Fruit fly (Drosophila melanogaster) whole organism, embryonic: ENCODE results near the gene Pvf1.
A peak's percentile ranks its signal among the peaks of the same experiment; 100 is the strongest.

Experiments
- Atf-2 ChIP-seq: fragments of 200-800 bp; sonication (Bioruptor generic); optimal IDR thresholded peaks from 2 replicates; lab custom pipeline; 2016; ENCODE audit warnings: missing biosample characterization, missing genetic modification characterization
- CG10543 ChIP-seq: fragments of 200-800 bp; sonication (Bioruptor generic); optimal IDR thresholded peaks from 3 replicates; lab custom pipeline; 2017; ENCODE audit warnings: missing biosample characterization, mild to moderate bottlenecking, missing genetic modification characterization, moderate library complexity
- CG12299 ChIP-seq: fragments of 200-800 bp; sonication (Bioruptor generic); optimal IDR thresholded peaks from 2 replicates; lab custom pipeline; 2018; ENCODE audit warnings: missing biosample characterization, mild to moderate bottlenecking, missing genetic modification characterization
- CG1233 ChIP-seq: fragments of 200-800 bp; sonication (Bioruptor generic); optimal IDR thresholded peaks from 4 replicates; lab custom pipeline; 2018; ENCODE audit warnings: missing biosample characterization, mild to moderate bottlenecking, missing genetic modification characterization
- CG14441 ChIP-seq: fragments of 200-800 bp; sonication (Bioruptor generic); IDR thresholded peaks from 2 replicates; pipeline ENCODE4 v1.3.6; 2022; ENCODE audit warnings: missing biosample characterization, missing genetic modification characterization
- CG15269 ChIP-seq: fragments of 200-800 bp; sonication (Bioruptor generic); optimal IDR thresholded peaks from 2 replicates; lab custom pipeline; 2018; ENCODE audit warnings: missing biosample characterization, mild to moderate bottlenecking, missing genetic modification characterization, moderate library complexity
- CG15601 ChIP-seq: fragments of 200-800 bp; sonication (Bioruptor generic); optimal IDR thresholded peaks from 3 replicates; lab custom pipeline; 2019; ENCODE audit warnings: missing biosample characterization, mild to moderate bottlenecking, missing genetic modification characterization, moderate library complexity
- CG17361 ChIP-seq: fragments of 200-800 bp; sonication (Bioruptor generic); IDR thresholded peaks from 3 replicates; pipeline ENCODE4 v1.3.6; 2022; ENCODE audit warnings: missing biosample characterization, missing genetic modification characterization
- CG18764 ChIP-seq: fragments of 200-800 bp; sonication (Bioruptor generic); optimal IDR thresholded peaks from 3 replicates; lab custom pipeline; 2016; ENCODE audit warnings: missing biosample characterization, missing genetic modification characterization
- CG2116 ChIP-seq: fragments of 200-800 bp; sonication (Bioruptor generic); optimal IDR thresholded peaks from 3 replicates; lab custom pipeline; 2018; ENCODE audit warnings: missing biosample characterization, mild to moderate bottlenecking, missing genetic modification characterization
- CG2120 ChIP-seq: fragments of 200-800 bp; sonication (Bioruptor generic); optimal IDR thresholded peaks from 3 replicates; lab custom pipeline; 2016; ENCODE audit warnings: missing biosample characterization, missing genetic modification characterization
- CG2202 ChIP-seq: fragments of 200-800 bp; sonication (Bioruptor generic); optimal IDR thresholded peaks from 2 replicates; lab custom pipeline; 2018; ENCODE audit warnings: missing biosample characterization, mild to moderate bottlenecking, missing genetic modification characterization
- CG30431 ChIP-seq: fragments of 200-800 bp; sonication (Bioruptor generic); optimal IDR thresholded peaks from 2 replicates; lab custom pipeline; 2017; ENCODE audit warnings: missing biosample characterization, missing genetic modification characterization
- CG31224 ChIP-seq: fragments of 200-800 bp; sonication (Bioruptor generic); IDR thresholded peaks from 2 replicates; pipeline ENCODE4 v1.3.6; 2022; ENCODE audit warnings: missing biosample characterization, missing genetic modification characterization
- CG32532 ChIP-seq: fragments of 200-800 bp; sonication (Bioruptor generic); IDR thresholded peaks from 2 replicates; pipeline ENCODE4 v1.3.6; 2022; ENCODE audit warnings: missing biosample characterization, missing genetic modification characterization
- CG32767 ChIP-seq: fragments of 200-800 bp; sonication (Bioruptor generic); IDR thresholded peaks from 2 replicates; pipeline ENCODE4 v1.3.6; 2022; ENCODE audit warnings: missing biosample characterization, missing genetic modification characterization
- CG33557 ChIP-seq: fragments of 200-800 bp; sonication (Bioruptor generic); optimal IDR thresholded peaks from 2 replicates; lab custom pipeline; 2019; ENCODE audit warnings: missing biosample characterization, mild to moderate bottlenecking, missing genetic modification characterization, moderate library complexity
- CG3847 ChIP-seq: fragments of 200-800 bp; sonication (Bioruptor generic); IDR thresholded peaks from 2 replicates; pipeline ENCODE4 v1.3.6; 2022; ENCODE audit warnings: missing biosample characterization, missing genetic modification characterization
- CG4282 ChIP-seq: fragments of 200-800 bp; sonication (Bioruptor generic); optimal IDR thresholded peaks from 2 replicates; lab custom pipeline; 2016; ENCODE audit warnings: missing biosample characterization, missing genetic modification characterization
- CG4617 ChIP-seq: fragments of 200-800 bp; sonication (Bioruptor generic); optimal IDR thresholded peaks from 3 replicates; lab custom pipeline; 2016; ENCODE audit warnings: missing biosample characterization, missing genetic modification characterization, borderline replicate concordance
- CG6272 ChIP-seq: fragments of 200-800 bp; sonication (Bioruptor generic); IDR thresholded peaks from 2 replicates; pipeline ENCODE4 v1.3.6; 2022; ENCODE audit warnings: missing biosample characterization, missing genetic modification characterization
- CG7786 ChIP-seq: fragments of 200-800 bp; sonication (Bioruptor generic); optimal IDR thresholded peaks from 2 replicates; lab custom pipeline; 2016; ENCODE audit warnings: missing biosample characterization, missing genetic modification characterization
- CG7987 ChIP-seq: fragments of 200-800 bp; sonication (Bioruptor generic); optimal IDR thresholded peaks from 2 replicates; lab custom pipeline; 2018; ENCODE audit warnings: missing biosample characterization, mild to moderate bottlenecking, missing genetic modification characterization, moderate library complexity
- CG8765 ChIP-seq: fragments of 200-800 bp; sonication (Bioruptor generic); IDR thresholded peaks from 2 replicates; pipeline ENCODE4 v1.3.6; 2022; ENCODE audit warnings: missing biosample characterization, missing genetic modification characterization
- CG9609 ChIP-seq: fragments of 200-800 bp; sonication (Bioruptor generic); optimal IDR thresholded peaks from 3 replicates; lab custom pipeline; 2016; ENCODE audit warnings: missing biosample characterization, missing genetic modification characterization
- D ChIP-seq, 2 experiments: fragments of 200-800 bp in 1 of 2; fragments of >200 bp in 1 of 2; sonication (Bioruptor generic) in 1 of 2; optimal IDR thresholded peaks; 2 replicates in 1 of 2; 3 replicates in 1 of 2; lab custom pipeline; 2017; ENCODE audit warnings: mild to moderate bottlenecking in 1 of 2, missing biosample characterization in 1 of 2, missing genetic modification characterization in 1 of 2, missing genetic modification reagents in 1 of 2
- Doc2 ChIP-seq: fragments of 200-800 bp; sonication (Bioruptor generic); IDR thresholded peaks from 2 replicates; pipeline ENCODE4 v1.3.6; 2022; ENCODE audit warnings: missing biosample characterization, missing genetic modification characterization
- Doc3 ChIP-seq: fragments of 200-800 bp; sonication (Bioruptor generic); IDR thresholded peaks from 3 replicates; pipeline ENCODE4 v1.3.6; 2022; ENCODE audit warnings: missing biosample characterization, missing genetic modification characterization; ENCODE audit not compliant: partially characterized antibody
- GATAe ChIP-seq: fragments of 200-800 bp; sonication (Bioruptor generic); conservative IDR thresholded peaks from 2 replicates; pipeline ENCODE4 v1.3.6; 2022; ENCODE audit warnings: missing biosample characterization, missing genetic modification characterization
- Hr39 ChIP-seq: fragments of >200 bp; optimal IDR thresholded peaks from 2 replicates; lab custom pipeline; 2017
- MESR4 ChIP-seq: fragments of 200-800 bp; sonication (Bioruptor generic); optimal IDR thresholded peaks from 2 replicates; lab custom pipeline; 2018; ENCODE audit warnings: missing biosample characterization, mild to moderate bottlenecking, missing genetic modification characterization, moderate library complexity
- Med ChIP-seq: fragments of 200-800 bp; sonication (Bioruptor generic); peaks from one replicate; lab custom pipeline; 2016; ENCODE audit warnings: missing biosample characterization, missing genetic modification characterization, mild to moderate bottlenecking, inconsistent platforms, moderate library complexity
- Myb ChIP-seq: fragments of 200-800 bp; sonication (Bioruptor generic); optimal IDR thresholded peaks from 2 replicates; lab custom pipeline; 2016; ENCODE audit warnings: missing biosample characterization, missing genetic modification characterization
- NK7.1 ChIP-seq: fragments of 200-800 bp; sonication (Bioruptor generic); optimal IDR thresholded peaks from 3 replicates; lab custom pipeline; 2016; ENCODE audit warnings: missing biosample characterization, missing genetic modification characterization
- Pdp1 ChIP-seq, 2 experiments: fragments of 200-800 bp; sonication (Bioruptor generic); optimal IDR thresholded peaks; 3 replicates each; lab custom pipeline; 2016; ENCODE audit warnings: missing biosample characterization in 2 of 2, missing genetic modification characterization in 2 of 2, mild to moderate bottlenecking in 1 of 2, moderate library complexity in 1 of 2
- ac ChIP-seq: fragments of 200-800 bp; sonication (Bioruptor generic); optimal IDR thresholded peaks from 3 replicates; lab custom pipeline; 2017; ENCODE audit warnings: missing biosample characterization, mild to moderate bottlenecking, missing genetic modification characterization
- amos ChIP-seq: fragments of 200-800 bp; sonication (Bioruptor generic); IDR thresholded peaks from 2 replicates; pipeline ENCODE4 v1.3.6; 2022; ENCODE audit warnings: missing biosample characterization, missing genetic modification characterization; ENCODE audit not compliant: partially characterized antibody
- dm ChIP-seq: fragments of 200-800 bp; sonication (Bioruptor generic); optimal IDR thresholded peaks from 3 replicates; lab custom pipeline; 2016; ENCODE audit warnings: missing biosample characterization, missing genetic modification characterization
- esg ChIP-seq: fragments of 200-800 bp; sonication (Bioruptor generic); conservative IDR thresholded peaks from 2 replicates; pipeline ENCODE4 v1.3.6; 2022; ENCODE audit warnings: missing biosample characterization, missing genetic modification characterization
- fd3F ChIP-seq: fragments of 200-800 bp; sonication (Bioruptor generic); optimal IDR thresholded peaks from 2 replicates; lab custom pipeline; 2018; ENCODE audit warnings: missing biosample characterization, mild to moderate bottlenecking, missing genetic modification characterization, moderate library complexity
- fru ChIP-seq: fragments of >200 bp; optimal IDR thresholded peaks from 2 replicates; lab custom pipeline; 2017
- h ChIP-seq: fragments of >200 bp; optimal IDR thresholded peaks from 2 replicates; lab custom pipeline; 2017
- pho ChIP-seq: fragments of 200-800 bp; sonication (Bioruptor generic); optimal IDR thresholded peaks from 2 replicates; lab custom pipeline; 2016; ENCODE audit warnings: missing biosample characterization, missing genetic modification characterization
- prd ChIP-seq, 3 experiments: fragments of >200 bp in 2 of 3; fragments of 200-800 bp in 1 of 3; sonication (Bioruptor generic) in 1 of 3; optimal IDR thresholded peaks in 2 of 3; IDR thresholded peaks in 1 of 3; 2 replicates in 2 of 3; 3 replicates in 1 of 3; pipeline versions ENCODE4 v1.3.6 to Lab custom; 2017 to 2022; ENCODE audit warnings: missing biosample characterization in 1 of 3, missing genetic modification characterization in 1 of 3
- repo ChIP-seq: fragments of 200-800 bp; sonication (Bioruptor generic); optimal IDR thresholded peaks from 2 replicates; lab custom pipeline; 2016; ENCODE audit warnings: missing biosample characterization, missing genetic modification characterization
- slbo ChIP-seq: fragments of 200-800 bp; sonication (Bioruptor generic); IDR thresholded peaks from 2 replicates; pipeline ENCODE4 v1.3.6; 2022; ENCODE audit warnings: missing biosample characterization, missing genetic modification characterization
- trh ChIP-seq: fragments of 200-800 bp; sonication (Bioruptor generic); optimal IDR thresholded peaks from 2 replicates; lab custom pipeline; 2016; ENCODE audit warnings: missing biosample characterization, missing genetic modification characterization
- usp ChIP-seq: fragments of >200 bp; optimal IDR thresholded peaks from 2 replicates; lab custom pipeline; 2017; ENCODE audit warnings: missing biosample characterization, missing genetic modification characterization
- zen2 ChIP-seq: fragments of 200-800 bp; sonication (Bioruptor generic); IDR thresholded peaks from 3 replicates; pipeline ENCODE4 v1.3.6; 2022; ENCODE audit warnings: missing biosample characterization, missing genetic modification characterization; ENCODE audit not compliant: partially characterized antibody

Pvf1 gene

dm6 chrX:18848338-18849021, 16.0 kb downstream of the Pvf1 start, which contains the start of gene shop (continued):
- TF ChIP-seq zen2 (GFP tag; lab: Robert Waterston, UW) (peak; percentile 58; the same call in 2 of the 3 replicates), CG18764 (GFP tag; lab: Kevin White, UChicago) (peak; percentile 72), CG4282 (GFP tag; lab: Kevin White, UChicago) (no peak), CG7786 (GFP tag; lab: Kevin White, UChicago) (peak; percentile 74), CG3847 (GFP tag; lab: Robert Waterston, UW) (peak; percentile 86), CG8765 (GFP tag; lab: Robert Waterston, UW) (no peak), MESR4 (no peak), usp (GFP tag; lab: Kevin White, UChicago) (no peak), CG10543 (GFP tag; lab: Kevin White, UChicago) (peak; percentile 89), esg (GFP tag; lab: Robert Waterston, UW) (peak; percentile 77), GATAe (GFP tag; lab: Robert Waterston, UW) (no peak), CG31224 (GFP tag; lab: Robert Waterston, UW) (peak; percentile 59), CG33557 (GFP tag; lab: Kevin White, UChicago) (peak; percentile 68), fd3F (peak; percentile 79), Hr39 (lab: Kevin White, UChicago) (no peak), fru (lab: Kevin White, UChicago) (no peak), Med (GFP tag; lab: Kevin White, UChicago) (peak; percentile 90), prd (optimal IDR thresholded peaks at IDR 0.05; lab: Kevin White, UChicago) (no peak), prd (GFP tag; IDR thresholded peaks at IDR 0.05; lab: Robert Waterston, UW) (peak; percentile 76; the same call in 2 of the 3 replicates), pho (GFP tag; lab: Kevin White, UChicago) (peak; percentile 84), D (optimal IDR thresholded peaks at IDR 0.05; lab: Kevin White, UChicago) (no peak), D (GFP tag; optimal IDR thresholded peaks at IDR 0.05; lab: Kevin White, UChicago) (peak; percentile 83), Doc2 (no peak), ac (no peak), NK7.1 (GFP tag; lab: Kevin White, UChicago) (peak; percentile 21), CG30431 (GFP tag; lab: Kevin White, UChicago) (peak; percentile 59), CG4617 (GFP tag; lab: Kevin White, UChicago) (peak; percentile 63), CG32532 (peak; percentile 63; the same call in 1 of the 2 replicates), CG2202 (tag; lab: Kevin White, UChicago) (peak; percentile 67), Pdp1 (GFP tag; optimal IDR thresholded peaks at IDR 0.05; lab: Kevin White, UChicago) (peak in 1 of 2 experiments; percentile 74), Myb (GFP tag; lab: Kevin White, UChicago) (peak; percentile 28), CG6272 (0 out of 2 replicates have a peak, but pooled peaks have one; percentile 42), CG2120 (GFP tag; lab: Kevin White, UChicago) (peak; percentile 91), CG14441 (peak; percentile 57; the same call in 1 of the 2 replicates), trh (GFP tag; lab: Kevin White, UChicago) (peak; percentile 46), amos (peak; percentile 62; the same call in 1 of the 2 replicates), CG1233 (peak; percentile 84), repo (GFP tag; lab: Kevin White, UChicago) (peak; percentile 2), CG15269 (tag; lab: Kevin White, UChicago) (peak; percentile 89), CG15601 (tag; lab: Kevin White, UChicago) (peak; percentile 76), CG2116 (GFP tag; lab: Kevin White, UChicago) (peak; percentile 48), CG32767 (GFP tag; lab: Robert Waterston, UW) (peak; percentile 76; the same call in 1 of the 2 replicates), Doc3 (peak; percentile 52), slbo (GFP tag; lab: Robert Waterston, UW) (peak; percentile 86), h (lab: Kevin White, UChicago) (no peak), CG17361 (GFP tag; lab: Robert Waterston, UW) (peak; percentile 97), dm (peak; percentile 73), CG7987 (GFP tag; lab: Kevin White, UChicago) (peak; percentile 55), CG9609 (GFP tag; lab: Kevin White, UChicago) (peak; percentile 64), CG12299 (peak; percentile 78), Atf-2 (GFP tag; lab: Kevin White, UChicago) (peak; percentile 61)
